Fruit fly (Drosophila melanogaster): Measurements from ENCODE around the gene CG31220.

CG31220 gene

DNA sequence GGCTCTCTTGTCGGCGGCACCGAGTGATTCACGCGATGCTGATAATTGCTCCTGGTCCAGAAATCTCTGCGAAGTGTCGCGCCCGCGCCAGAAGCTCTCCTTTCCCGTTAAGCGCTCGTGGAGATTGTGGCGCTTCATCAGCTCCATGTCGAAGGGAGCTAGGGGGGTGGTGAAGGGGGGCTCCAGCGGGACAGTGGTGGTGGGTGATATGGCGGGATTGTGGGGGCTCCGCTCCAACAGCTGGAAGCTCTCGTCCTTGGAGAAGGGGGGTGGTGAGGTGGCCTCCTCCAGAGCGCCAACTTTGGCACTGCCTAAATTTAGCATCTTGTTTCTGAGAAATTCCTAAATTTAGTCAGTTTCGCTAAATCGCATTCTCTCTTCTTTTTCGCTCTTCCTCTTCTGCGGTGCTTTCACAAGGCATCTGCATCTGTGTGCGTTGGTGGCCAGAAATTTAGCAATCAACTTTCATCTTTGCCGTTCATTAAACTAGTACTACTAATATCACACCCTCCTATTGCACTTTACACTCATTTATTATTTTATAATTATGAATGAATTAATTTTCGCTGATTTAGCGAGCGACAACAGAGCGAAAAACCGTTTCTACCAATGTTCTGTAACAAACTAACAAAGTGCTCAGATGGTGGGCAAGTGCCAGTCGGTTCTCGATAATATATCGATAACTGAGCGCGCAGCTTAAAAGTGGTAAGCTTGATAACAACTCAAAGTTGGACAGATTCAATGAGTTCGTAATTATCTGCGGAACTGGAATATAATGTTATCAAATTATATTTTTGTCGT is 6.0 kb upstream of the CG31220 start, which contains the start of gene subdued:
Gene subdued, minus strand, starts transcription at position 631 of the 801 bp plus-strand sequence.
- no peak for TF ChIP-seq Bdp1 (GFP tag; optimal IDR thresholded peaks at IDR 0.05)
- TF ChIP-seq croc (GFP tag; conservative IDR thresholded peaks at IDR 0.05), result 0 out of 3 replicates have a peak, but pooled peaks have one; percentile 8
- no peak for TF ChIP-seq Usf (GFP tag; optimal IDR thresholded peaks at IDR 0.05)
- 0 out of 2 replicates have a peak, but pooled peaks have one; percentile 30 for TF ChIP-seq ara (GFP tag; IDR thresholded peaks at IDR 0.05)
- TF ChIP-seq Sin3A (optimal IDR thresholded peaks at IDR 0.05), result peak; percentile 7
- TF ChIP-seq seq (GFP tag; IDR thresholded peaks at IDR 0.05), result 0 out of 2 replicates have a peak, but pooled peaks have one; percentile 24
- TF ChIP-seq ci (GFP tag; IDR thresholded peaks at IDR 0.05), result peak; percentile 57; the same call in 1 of the 3 replicates
- no peak for TF ChIP-seq CG1024 (GFP tag; IDR thresholded peaks at IDR 0.05)
- peak in 1 of 2 experiments; percentile 51 for TF ChIP-seq Pdp1 (GFP tag; optimal IDR thresholded peaks at IDR 0.05)
- TF ChIP-seq HLHmδ (GFP tag; optimal IDR thresholded peaks at IDR 0.05), result no peak
- TF ChIP-seq sug (tag; optimal IDR thresholded peaks at IDR 0.05), result peak; percentile 32
- peak; percentile 19; the same call in 2 of the 3 replicates for TF ChIP-seq Opbp (GFP tag; IDR thresholded peaks at IDR 0.05; ENCODE audit: partially characterized antibody)
- TF ChIP-seq prd (optimal IDR thresholded peaks at IDR 0.05), result no peak
- TF ChIP-seq prd (GFP tag; IDR thresholded peaks at IDR 0.05), result no peak
- peak; percentile 30; the same call in 1 of the 2 replicates for TF ChIP-seq inv (GFP tag; IDR thresholded peaks at IDR 0.05; ENCODE audit: partially characterized antibody)
- TF ChIP-seq CG12769 (tag; optimal IDR thresholded peaks at IDR 0.05), result peak; percentile 74
- no peak for TF ChIP-seq CG16863 (GFP tag; optimal IDR thresholded peaks at IDR 0.05)
- no peak for TF ChIP-seq hbn (GFP tag; IDR thresholded peaks at IDR 0.05; ENCODE audit: partially characterized antibody)
- peak; percentile 90 for TF ChIP-seq E2f2 (GFP tag; IDR thresholded peaks at IDR 0.05)
- TF ChIP-seq Trl (optimal IDR thresholded peaks at IDR 0.05), result peak in 1 of 2 experiments; percentile 20
- no peak for TF ChIP-seq Trl (GFP tag; optimal IDR thresholded peaks at IDR 0.05)
- peak; percentile 65 for TF ChIP-seq HLH4C (GFP tag; IDR thresholded peaks at IDR 0.05; ENCODE audit: partially characterized antibody)
- peak; percentile 4 for TF ChIP-seq CG6813 (GFP tag; optimal IDR thresholded peaks at IDR 0.05)
- peak; percentile 60; the same call in 1 of the 3 replicates for TF ChIP-seq CG34224 (GFP tag; IDR thresholded peaks at IDR 0.05; ENCODE audit: partially characterized antibody)
- peak; percentile 38 for TF ChIP-seq bbx (GFP tag; IDR thresholded peaks at IDR 0.05; ENCODE audit: partially characterized antibody)
- TF ChIP-seq chinmo (GFP tag; IDR thresholded peaks at IDR 0.05; ENCODE audit: partially characterized antibody), result 0 out of 4 replicates have a peak, but pooled peaks have one; percentile 30
- no peak for TF ChIP-seq MBD-R2 (GFP tag; IDR thresholded peaks at IDR 0.05)
- TF ChIP-seq ems (GFP tag; optimal IDR thresholded peaks at IDR 0.05), result no peak
- no peak for TF ChIP-seq CG12942 (GFP tag; optimal IDR thresholded peaks at IDR 0.05)
- peak; percentile 75 for TF ChIP-seq Dref (GFP tag; IDR thresholded peaks at IDR 0.05)
- 0 out of 3 replicates have a peak, but pooled peaks have one; percentile 3 for TF ChIP-seq CG3726 (GFP tag; IDR thresholded peaks at IDR 0.05)
- TF ChIP-seq Dp (GFP tag; optimal IDR thresholded peaks at IDR 0.05), result peak; percentile 89
- TF ChIP-seq CG8290 (GFP tag; optimal IDR thresholded peaks at IDR 0.05), result no peak
- TF ChIP-seq CG8290 (tag; optimal IDR thresholded peaks at IDR 0.05), result no peak
- peak; percentile 71 for TF ChIP-seq CG2116 (GFP tag; optimal IDR thresholded peaks at IDR 0.05)
- TF ChIP-seq CG11085 (GFP tag; IDR thresholded peaks at IDR 0.05), result no peak
- TF ChIP-seq CG17385 (GFP tag; optimal IDR thresholded peaks at IDR 0.05), result peak; percentile 83
- TF ChIP-seq YL-1 (GFP tag; optimal IDR thresholded peaks at IDR 0.05), result peak; percentile 15
- TF ChIP-seq pzg (GFP tag; optimal IDR thresholded peaks at IDR 0.05), result peak; percentile 11
- TF ChIP-seq rib (GFP tag; IDR thresholded peaks at IDR 0.05), result peak; percentile 29; the same call in 1 of the 2 replicates
- TF ChIP-seq crol (GFP tag; IDR thresholded peaks at IDR 0.05), result peak; percentile 91
- TF ChIP-seq cg (GFP tag; optimal IDR thresholded peaks at IDR 0.05), result peak; percentile 55
